Fruit fly (Drosophila melanogaster): ENCODE results near the gene CG8003.

dm6 chr3L:10674145-10674547, 12.9 kb downstream of the CG8003 start:
- TF ChIP-seq fd96Ca (GFP tag; IDR thresholded peaks at IDR 0.05) (no peak), rn (GFP tag; IDR thresholded peaks at IDR 0.05) (no peak)

Measured in whole organism, pupa.